In genomic region chr3L:19184042-19184743, dm6 we compare ENCODE assay signal across 1 fruit fly cellular context.
TF ChIP-seq lines count a peak whose summit lies in the region.

No protein-coding gene starts in this region.

TF ChIP-seq in whole organism, embryonic, 481 proteins besides CTCF, POLR2A, EP300 and RAD21 (continued from another document):
- no peak for TF ChIP-seq CG2199 (GFP tag; IDR thresholded peaks at IDR 0.05; lab: Robert Waterston, UW)
- TF ChIP-seq Six4 (GFP tag; optimal IDR thresholded peaks at IDR 0.05; lab: Kevin White, UChicago): no peak
- TF ChIP-seq ind (GFP tag; optimal IDR thresholded peaks at IDR 0.05; lab: Kevin White, UChicago): no peak
- TF ChIP-seq CG10462 (GFP tag; optimal IDR thresholded peaks at IDR 0.05; lab: Kevin White, UChicago): no peak
- TF ChIP-seq tio (GFP tag; optimal IDR thresholded peaks at IDR 0.05; lab: Kevin White, UChicago): no peak
- TF ChIP-seq CG1603 (tag; optimal IDR thresholded peaks at IDR 0.05; lab: Kevin White, UChicago): peak; percentile 30
- TF ChIP-seq HLH3B (GFP tag; IDR thresholded peaks at IDR 0.05; lab: Robert Waterston, UW): 0 out of 2 replicates have a peak, but pooled peaks have one; percentile 1
- peak; percentile 81 for TF ChIP-seq fd102C (GFP tag; optimal IDR thresholded peaks at IDR 0.05; lab: Kevin White, UChicago)
- TF ChIP-seq tll (GFP tag; optimal IDR thresholded peaks at IDR 0.05; lab: Kevin White, UChicago): peak in 1 of 2 experiments; percentile 93
- TF ChIP-seq CG1233 (GFP tag; optimal IDR thresholded peaks at IDR 0.05; lab: Kevin White, UChicago): no peak
- TF ChIP-seq CG9932 (GFP tag; IDR thresholded peaks at IDR 0.05; lab: Robert Waterston, UW): no peak
- peak; percentile 33 for TF ChIP-seq CG7271 (tag; optimal IDR thresholded peaks at IDR 0.05; lab: Kevin White, UChicago)
- TF ChIP-seq twi (tag; optimal IDR thresholded peaks at IDR 0.05; lab: Kevin White, UChicago): peak; percentile 80
- no peak for TF ChIP-seq zfh1 (GFP tag; IDR thresholded peaks at IDR 0.05; lab: Robert Waterston, UW)
- 0 out of 3 replicates have a peak, but pooled peaks have one; percentile 26 for TF ChIP-seq CG6791 (GFP tag; IDR thresholded peaks at IDR 0.05; lab: Robert Waterston, UW; ENCODE audit: partially characterized antibody)
- TF ChIP-seq gcm (GFP tag; optimal IDR thresholded peaks at IDR 0.05; lab: Kevin White, UChicago): peak; percentile 36
- TF ChIP-seq kni (GFP tag; optimal IDR thresholded peaks at IDR 0.05; lab: Kevin White, UChicago): peak; percentile 84
- peak; percentile 23 for TF ChIP-seq CG8924 (tag; optimal IDR thresholded peaks at IDR 0.05; lab: Kevin White, UChicago)
- TF ChIP-seq CG15479 (GFP tag; optimal IDR thresholded peaks at IDR 0.05; lab: Kevin White, UChicago): peak; percentile 95
- TF ChIP-seq CG8290 (GFP tag; optimal IDR thresholded peaks at IDR 0.05; lab: Kevin White, UChicago): no peak
- peak in 1 of 2 experiments; percentile 6 for TF ChIP-seq CG8290 (tag; optimal IDR thresholded peaks at IDR 0.05; lab: Kevin White, UChicago)
- TF ChIP-seq ro (GFP tag; IDR thresholded peaks at IDR 0.05; lab: Robert Waterston, UW): no peak
- peak; percentile 14 for TF ChIP-seq CG33557 (GFP tag; optimal IDR thresholded peaks at IDR 0.05; lab: Kevin White, UChicago)
- TF ChIP-seq CG2678 (tag; optimal IDR thresholded peaks at IDR 0.05; lab: Kevin White, UChicago): no peak
- no peak for TF ChIP-seq Dek (tag; optimal IDR thresholded peaks at IDR 0.05; lab: Kevin White, UChicago)
- TF ChIP-seq Usf (GFP tag; optimal IDR thresholded peaks at IDR 0.05; lab: Kevin White, UChicago): no peak
- TF ChIP-seq exex (tag; optimal IDR thresholded peaks at IDR 0.05; lab: Kevin White, UChicago): no peak
